Worm (Caenorhabditis elegans): ENCODE results near the gene C48B4.3.

DNA sequence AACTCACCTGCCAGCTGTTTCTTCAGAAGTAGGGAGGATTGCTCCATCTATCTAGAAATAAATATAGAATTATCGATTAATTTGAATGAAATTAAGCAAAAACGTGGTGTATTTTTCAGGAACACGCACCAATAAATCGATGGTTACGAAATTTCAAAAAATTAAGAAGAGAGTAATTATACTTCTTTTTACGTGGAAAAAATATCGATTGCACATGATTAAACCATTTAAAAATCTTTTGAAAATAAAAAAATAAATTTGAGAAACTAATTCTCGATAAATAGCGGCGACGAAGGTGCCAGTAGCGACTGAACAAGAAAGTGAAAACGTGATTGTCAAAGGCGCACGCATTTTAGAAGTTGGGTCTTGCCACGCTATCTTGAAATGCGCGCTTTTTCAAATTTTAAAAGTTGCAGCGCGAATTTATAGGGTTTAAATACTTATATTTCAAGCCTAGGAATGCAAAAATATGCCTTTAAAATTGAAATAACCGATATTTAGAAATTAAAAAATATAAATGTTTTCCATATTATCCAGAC, 49.0 kb upstream of the C48B4.3 start, which contains the start of gene ubc-7:
- TF ChIP-seq php-3 (GFP tag; IDR thresholded peaks at IDR 0.05), result no peak
- TF ChIP-seq nhr-77 (tag; optimal IDR thresholded peaks at IDR 0.05), result peak; percentile 39
- peak; percentile 24 for TF ChIP-seq nhr-28 (tag; optimal IDR thresholded peaks at IDR 0.05)
- TF ChIP-seq cey-2 (tag; optimal IDR thresholded peaks at IDR 0.05; ENCODE audit: borderline replicate concordance, insufficient read depth), result no peak
- TF ChIP-seq dpl-1 (GFP tag; optimal IDR thresholded peaks at IDR 0.05), result peak; percentile 98
- TF ChIP-seq daf-8 (GFP tag; IDR thresholded peaks at IDR 0.05), result no peak
- TF ChIP-seq lin-1 (GFP tag; IDR thresholded peaks at IDR 0.05), result no peak
- peak; percentile 32 for TF ChIP-seq nhr-11 (tag; optimal IDR thresholded peaks at IDR 0.05)
- TF ChIP-seq unc-39 (tag; optimal IDR thresholded peaks at IDR 0.05), result no peak
- TF ChIP-seq egl-27 (tag; optimal IDR thresholded peaks at IDR 0.05), result no peak
- no peak for TF ChIP-seq ceh-82 (tag; optimal IDR thresholded peaks at IDR 0.05)
- no peak for TF ChIP-seq ces-1 (GFP tag; optimal IDR thresholded peaks at IDR 0.05)

Measured in whole organism, L4 larva.